Worm (Caenorhabditis elegans): ENCODE measurements around the gene nhr-204.

ce11 chrV:254591-254990 is 4.0 kb downstream of the nhr-204 start, which contains the start of gene str-121:
- TF ChIP-seq snpc-4 (tag; optimal IDR thresholded peaks at IDR 0.05) (no peak), pha-4 (tag; optimal IDR thresholded peaks at IDR 0.05) (no peak), unc-62 (GFP tag; optimal IDR thresholded peaks at IDR 0.05) (no peak), flh-1 (GFP tag; optimal IDR thresholded peaks at IDR 0.05) (no peak), cnd-1 (tag; optimal IDR thresholded peaks at IDR 0.05) (no peak)

Data from whole organism, mixed stage, embryonic.